Worm (Caenorhabditis elegans) whole organism, early embryonic: ENCODE measurements around the gene txt-14.

ENCODE experiments used
- B0310.2 ChIP-seq: sonication (generic microtip); optimal IDR thresholded peaks from 2 replicates; lab custom pipeline; 2016; ENCODE audit warnings: mild to moderate bottlenecking, missing genetic modification characterization, missing compliant biosample characterization
- F13C5.2 ChIP-seq: sonication (generic microtip); optimal IDR thresholded peaks from 2 replicates; lab custom pipeline; 2017; ENCODE audit warnings: mild to moderate bottlenecking, missing genetic modification characterization, inconsistent platforms, missing compliant biosample characterization
- aly-1 ChIP-seq: sonication (generic microtip); optimal IDR thresholded peaks from 2 replicates; lab custom pipeline; 2016; ENCODE audit warnings: missing genetic modification characterization, missing compliant biosample characterization
- ama-1 ChIP-seq: fragments of 150-350 bp; optimal IDR thresholded peaks from 2 replicates; lab custom pipeline; 2014
- ceh-13 ChIP-seq: fragments of 200-800 bp; sonication (Bioruptor generic); optimal IDR thresholded peaks from 2 replicates; lab custom pipeline; 2018; ENCODE audit warnings: mild to moderate bottlenecking, missing genetic modification characterization, missing compliant biosample characterization
- ceh-36 ChIP-seq: sonication (generic microtip); optimal IDR thresholded peaks from 2 replicates; lab custom pipeline; 2016; ENCODE audit warnings: missing genetic modification characterization, inconsistent platforms, missing compliant biosample characterization
- ets-7 ChIP-seq: sonication (generic microtip); optimal IDR thresholded peaks from 2 replicates; lab custom pipeline; 2016; ENCODE audit warnings: missing genotype, missing genetic modification characterization, missing compliant biosample characterization
- flt-1 ChIP-seq: fragments of 200-800 bp; sonication (Bioruptor generic); IDR thresholded peaks from 2 replicates; pipeline ENCODE4 v1.3.6; 2022; ENCODE audit warnings: missing genetic modification characterization, missing compliant biosample characterization
- hmbx-1 ChIP-seq: sonication (generic microtip); optimal IDR thresholded peaks from 2 replicates; lab custom pipeline; 2016; ENCODE audit warnings: mild to moderate bottlenecking, missing genetic modification characterization, missing compliant biosample characterization
- hmg-4 ChIP-seq: fragments of 200-800 bp; sonication (Bioruptor generic); optimal IDR thresholded peaks from 2 replicates; lab custom pipeline; 2018; ENCODE audit warnings: mild to moderate bottlenecking, missing genetic modification characterization, missing compliant biosample characterization
- hnd-1 ChIP-seq: sonication (generic microtip); optimal IDR thresholded peaks from 2 replicates; lab custom pipeline; 2016; ENCODE audit warnings: missing genetic modification characterization, missing compliant biosample characterization
- pes-1 ChIP-seq: fragments of 200-800 bp; sonication (Bioruptor generic); IDR thresholded peaks from 2 replicates; pipeline ENCODE4 v1.3.6; 2022; ENCODE audit warnings: missing genetic modification reagents, missing genetic modification characterization, missing compliant biosample characterization
- scrt-1 ChIP-seq: fragments of 200-800 bp; sonication (Bioruptor generic); IDR thresholded peaks from 2 replicates; pipeline ENCODE4 v1.3.6; 2022; ENCODE audit warnings: missing genetic modification characterization, missing compliant biosample characterization
- sea-1 ChIP-seq: fragments of 200-800 bp; sonication (Bioruptor generic); conservative IDR thresholded peaks from 2 replicates; pipeline ENCODE4 v1.3.6; 2022; ENCODE audit warnings: missing genetic modification characterization, missing compliant biosample characterization
- tbx-11 ChIP-seq: fragments of 200-800 bp; sonication (Bioruptor generic); IDR thresholded peaks from 2 replicates; pipeline ENCODE4 v1.3.6; 2022; ENCODE audit warnings: missing genetic modification characterization, missing compliant biosample characterization
- tbx-37 ChIP-seq: fragments of 200-800 bp; sonication (Bioruptor generic); conservative IDR thresholded peaks from 2 replicates; pipeline ENCODE4 v1.3.6; 2022; ENCODE audit warnings: missing genetic modification reagents, missing genetic modification characterization, missing compliant biosample characterization
- tra-4 ChIP-seq: sonication (generic microtip); optimal IDR thresholded peaks from 2 replicates; lab custom pipeline; 2017; ENCODE audit warnings: missing genetic modification characterization, missing compliant biosample characterization

The txt-14 gene

DNA sequence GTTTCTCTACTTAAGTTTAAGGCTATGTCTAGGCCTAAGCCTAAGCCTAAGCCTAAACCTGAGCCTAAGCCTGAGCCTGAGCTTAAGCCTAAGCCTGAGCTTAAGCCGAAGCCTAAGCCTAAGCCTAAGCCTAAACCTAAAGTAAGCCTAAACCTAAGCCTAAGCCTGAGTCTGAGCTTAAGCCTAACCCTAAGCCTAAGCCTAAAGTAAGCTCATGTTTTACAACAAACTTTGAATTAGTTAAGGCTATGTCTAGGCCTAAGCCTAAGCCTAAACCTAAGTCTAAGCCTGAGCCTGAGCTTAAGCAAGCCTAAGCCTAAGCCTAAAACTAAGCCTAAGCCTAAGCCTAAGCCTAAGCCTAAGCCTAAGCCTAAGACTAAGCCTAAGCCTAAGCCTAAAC is 16.8 kb upstream of the txt-14 start:
- TF ChIP-seq ceh-36 (tag; lab: Kevin White, UChicago) (peak; percentile 84), tra-4 (no peak)

ce11 chrV:18566352-18566751 is 16.1 kb upstream of the txt-14 start:
- peak; percentile 86 for TF ChIP-seq ceh-36 (tag; lab: Kevin White, UChicago)
- TF ChIP-seq sea-1 = 0 out of 2 replicates have a peak, but pooled peaks have one; percentile 56

ce11 chrV:18569445-18569844 is 13.0 kb upstream of the txt-14 start:
- TF ChIP-seq aly-1 (tag; lab: Kevin White, UChicago) (no peak), ceh-13 (GFP tag; lab: Kevin White, UChicago) (no peak), B0310.2 (tag; lab: Kevin White, UChicago) (no peak), ama-1 (lab: Kevin White, UChicago) (no peak), hnd-1 (tag; lab: Kevin White, UChicago) (no peak), flt-1 (GFP tag; lab: Robert Waterston, UW) (no peak), hmg-4 (no peak), tbx-11 (no peak), pes-1 (GFP tag; lab: Robert Waterston, UW) (no peak), sea-1 (no peak), ets-7 (no peak), F13C5.2 (tag; lab: Kevin White, UChicago) (no peak), tbx-37 (no peak)

- TF ChIP-seq ceh-36 (tag; lab: Kevin White, UChicago) (no peak), scrt-1 (GFP tag; lab: Robert Waterston, UW) (no peak), flt-1 (GFP tag; lab: Robert Waterston, UW) (no peak), F13C5.2 (tag; lab: Kevin White, UChicago) (no peak), ets-7 (no peak), sea-1 (no peak), aly-1 (tag; lab: Kevin White, UChicago) (no peak), B0310.2 (tag; lab: Kevin White, UChicago) (no peak), hnd-1 (tag; lab: Kevin White, UChicago) (no peak), hmbx-1 (tag; lab: Kevin White, UChicago) (no peak), tbx-37 (no peak)
These were observed 10.9 kb upstream of the txt-14 start, which contains the start of gene Y51A2D.21 for ce11 chrV:18571533-18571932. TSS of gene Y51A2D.21 (plus strand) at chrV:18571833.

DNA sequence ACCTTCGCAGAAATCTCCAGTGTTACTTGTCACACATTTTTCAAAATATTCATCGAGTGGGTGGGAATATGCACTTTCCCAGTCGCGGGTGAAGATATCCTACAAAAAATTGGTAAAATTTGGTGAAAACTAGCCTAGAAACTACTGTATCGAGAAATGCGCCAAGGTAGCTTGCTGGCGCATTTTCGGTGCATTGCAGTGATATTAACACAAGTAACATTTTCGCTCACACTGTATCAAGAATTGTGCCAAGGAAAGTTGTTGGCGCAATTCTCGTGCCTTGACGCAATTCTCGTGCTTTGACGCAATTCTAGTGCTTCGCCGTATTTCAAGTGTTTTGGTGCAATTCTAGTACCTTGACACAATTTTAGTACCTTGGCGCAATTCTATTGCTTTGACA is 9.3 kb upstream of the txt-14 start:
- no peak for TF ChIP-seq aly-1 (tag; lab: Kevin White, UChicago)
- no peak for TF ChIP-seq F13C5.2 (tag; lab: Kevin White, UChicago)
- no peak for TF ChIP-seq ets-7
- no peak for TF ChIP-seq tra-4
- no peak for TF ChIP-seq hnd-1 (tag; lab: Kevin White, UChicago)
- no peak for TF ChIP-seq tbx-37
- TF ChIP-seq B0310.2 (tag; lab: Kevin White, UChicago) = no peak
- no peak for TF ChIP-seq sea-1
- TF ChIP-seq hmbx-1 (tag; lab: Kevin White, UChicago) = no peak
- no peak for TF ChIP-seq ama-1 (lab: Kevin White, UChicago)
- TF ChIP-seq tbx-11 = no peak
- no peak for TF ChIP-seq ceh-13 (GFP tag; lab: Kevin White, UChicago)
- TF ChIP-seq scrt-1 (GFP tag; lab: Robert Waterston, UW) = no peak
- TF ChIP-seq ceh-36 (tag; lab: Kevin White, UChicago) = no peak
- no peak for TF ChIP-seq hmg-4

DNA sequence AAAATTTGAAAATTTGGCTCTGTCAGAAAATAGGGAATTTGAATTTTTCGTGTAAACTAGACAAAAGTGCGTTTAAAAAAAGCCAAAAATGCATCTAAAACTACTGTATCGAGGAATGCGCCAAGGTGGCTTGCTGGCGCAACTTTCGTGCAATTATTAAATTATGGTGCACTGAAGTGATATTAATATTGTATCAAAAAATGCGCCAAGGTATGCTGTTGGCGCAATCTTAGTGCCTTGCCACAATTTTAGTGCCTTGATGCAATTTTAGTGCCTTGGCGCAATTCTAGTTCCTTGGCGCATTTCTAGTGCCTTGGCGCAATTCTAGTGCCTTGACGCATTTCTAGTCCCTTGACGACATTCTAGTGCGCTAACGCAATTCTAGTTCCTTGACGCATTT is 7.4 kb upstream of the txt-14 start:
- TF ChIP-seq sea-1 = no peak
- TF ChIP-seq scrt-1 (GFP tag; lab: Robert Waterston, UW) = no peak
- no peak for TF ChIP-seq tbx-11
- no peak for TF ChIP-seq B0310.2 (tag; lab: Kevin White, UChicago)
- TF ChIP-seq hmbx-1 (tag; lab: Kevin White, UChicago) = no peak
- TF ChIP-seq tbx-37 = no peak

- TF ChIP-seq flt-1 (GFP tag; lab: Robert Waterston, UW) = no peak
- TF ChIP-seq ceh-13 (GFP tag; lab: Kevin White, UChicago) = no peak
- no peak for TF ChIP-seq ama-1 (lab: Kevin White, UChicago)
- no peak for TF ChIP-seq tra-4
- no peak for TF ChIP-seq sea-1
- TF ChIP-seq F13C5.2 (tag; lab: Kevin White, UChicago) = no peak
- TF ChIP-seq pes-1 (GFP tag; lab: Robert Waterston, UW) = no peak
- no peak for TF ChIP-seq scrt-1 (GFP tag; lab: Robert Waterston, UW)
- no peak for TF ChIP-seq tbx-11
- no peak for TF ChIP-seq B0310.2 (tag; lab: Kevin White, UChicago)
- TF ChIP-seq ets-7 = no peak
- TF ChIP-seq ceh-36 (tag; lab: Kevin White, UChicago) = no peak
These were observed 6.3 kb upstream of the txt-14 start for ce11 chrV:18576128-18576527.

DNA sequence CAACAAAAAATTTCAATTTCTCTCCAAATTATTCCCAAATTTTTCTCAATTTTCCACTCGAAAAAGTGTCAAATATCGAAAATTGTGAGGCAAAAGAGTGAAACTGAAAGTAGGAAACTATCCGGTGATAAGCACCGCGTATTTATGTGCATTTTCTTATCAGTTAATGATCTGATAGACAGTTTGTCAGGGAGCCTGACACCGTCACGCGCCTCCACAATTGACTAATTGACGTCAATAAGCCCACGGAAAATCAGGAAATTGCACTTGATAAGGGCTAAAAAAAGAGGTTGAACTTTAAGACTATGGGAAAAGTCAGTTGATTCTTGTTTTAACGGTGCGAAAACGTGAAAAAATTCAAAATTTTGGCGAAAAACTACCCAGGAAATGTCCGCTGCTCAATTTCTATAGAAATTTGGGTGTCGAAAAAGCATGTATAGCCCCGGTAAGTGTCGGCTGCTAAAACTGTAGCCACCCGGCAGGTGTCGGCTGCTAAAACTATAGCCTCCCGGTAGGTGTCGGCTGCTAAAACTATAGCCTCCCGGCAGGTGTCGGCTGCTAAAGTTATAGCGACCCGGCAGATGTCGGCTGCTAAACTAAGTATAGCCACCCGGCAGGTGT is 4.9 kb upstream of the txt-14 start:
- no peak for TF ChIP-seq sea-1
- TF ChIP-seq hmbx-1 (tag; lab: Kevin White, UChicago) = no peak
- TF ChIP-seq B0310.2 (tag; lab: Kevin White, UChicago) = no peak
- no peak for TF ChIP-seq hnd-1 (tag; lab: Kevin White, UChicago)
- TF ChIP-seq ama-1 (lab: Kevin White, UChicago) = no peak
- TF ChIP-seq pes-1 (GFP tag; lab: Robert Waterston, UW) = no peak
- no peak for TF ChIP-seq tra-4
- TF ChIP-seq F13C5.2 (tag; lab: Kevin White, UChicago) = no peak
- TF ChIP-seq scrt-1 (GFP tag; lab: Robert Waterston, UW) = no peak
